Worm (Caenorhabditis elegans): ENCODE results near the gene ethe-1.

ethe-1 gene

DNA sequence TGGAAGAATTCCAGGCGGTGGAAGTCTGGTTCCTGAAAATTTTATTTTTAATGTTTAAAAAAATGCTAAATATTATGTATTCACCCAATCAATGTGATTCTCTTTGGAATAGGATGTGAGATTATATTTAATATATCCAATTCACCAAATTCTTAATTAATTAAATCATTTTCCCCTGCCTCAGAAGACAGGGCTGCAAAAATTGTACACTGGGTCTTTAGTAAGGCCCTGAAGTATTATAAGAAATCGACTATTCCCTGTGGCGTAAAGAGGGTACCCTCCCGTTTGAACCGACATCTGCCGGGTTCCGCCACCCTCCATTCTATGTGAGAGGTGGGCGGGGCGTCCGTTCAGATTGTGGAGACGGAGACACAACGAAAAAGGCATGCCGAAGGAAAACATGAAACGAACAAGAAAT lies 2.7 kb upstream of the ethe-1 start (continued):
- TF ChIP-seq ccch-3 (GFP tag; optimal IDR thresholded peaks at IDR 0.05): no peak
- TF ChIP-seq rec-8 (tag; optimal IDR thresholded peaks at IDR 0.05): peak in 1 of 2 experiments; percentile 25
- no peak for TF ChIP-seq F37B4.10 (GFP tag; IDR thresholded peaks at IDR 0.05)
- peak; percentile 68; the same call in 1 of the 2 replicates for TF ChIP-seq nfyb-1 (GFP tag; IDR thresholded peaks at IDR 0.05)
- peak; percentile 77; the same call in 1 of the 2 replicates for TF ChIP-seq pbrm-1 (GFP tag; IDR thresholded peaks at IDR 0.05)
- TF ChIP-seq mxl-1 (tag; optimal IDR thresholded peaks at IDR 0.05): no peak
- no peak for TF ChIP-seq unc-130 (GFP tag; optimal IDR thresholded peaks at IDR 0.05)
- TF ChIP-seq K12H6.12 (tag; optimal IDR thresholded peaks at IDR 0.05): peak; percentile 43
- no peak for TF ChIP-seq hlh-26 (GFP tag; conservative IDR thresholded peaks at IDR 0.05)
- TF ChIP-seq nhr-80 (tag; optimal IDR thresholded peaks at IDR 0.05): no peak
- peak; percentile 47 for TF ChIP-seq attf-5 (GFP tag; optimal IDR thresholded peaks at IDR 0.05)
- TF ChIP-seq pha-4 (tag; optimal IDR thresholded peaks at IDR 0.05): no peak
- no peak for TF ChIP-seq zim-3 (tag; optimal IDR thresholded peaks at IDR 0.05)
- TF ChIP-seq madf-10 (tag; optimal IDR thresholded peaks at IDR 0.05): peak; percentile 42
- TF ChIP-seq Y53G8AR.9 (GFP tag; conservative IDR thresholded peaks at IDR 0.05): no peak
- no peak for TF ChIP-seq Y67H2A.10 (GFP tag; conservative IDR thresholded peaks at IDR 0.05)
- peak; percentile 71 for TF ChIP-seq attf-6 (GFP tag; IDR thresholded peaks at IDR 0.05)
- TF ChIP-seq lag-1 (GFP tag; IDR thresholded peaks at IDR 0.05): 0 out of 2 replicates have a peak, but pooled peaks have one; percentile 61
- no peak; the same call in 1 of the 2 replicates for TF ChIP-seq lin-26 (GFP tag; IDR thresholded peaks at IDR 0.05)
- no peak for TF ChIP-seq ztf-3 (GFP tag; optimal IDR thresholded peaks at IDR 0.05)
- no peak for TF ChIP-seq T26A5.8 (tag; optimal IDR thresholded peaks at IDR 0.05)
- peak; percentile 24 for TF ChIP-seq F52B5.7 (tag; optimal IDR thresholded peaks at IDR 0.05)
- no peak for TF ChIP-seq nhr-179 (tag; optimal IDR thresholded peaks at IDR 0.05)
- peak; percentile 55; the same call in 1 of the 2 replicates for TF ChIP-seq rcor-1 (GFP tag; IDR thresholded peaks at IDR 0.05)
- TF ChIP-seq F22D6.2 (tag; optimal IDR thresholded peaks at IDR 0.05): no peak
- TF ChIP-seq K11D2.4 (GFP tag; IDR thresholded peaks at IDR 0.05): 0 out of 2 replicates have a peak, but pooled peaks have one; percentile 18
- TF ChIP-seq him-1 (tag; optimal IDR thresholded peaks at IDR 0.05): peak; percentile 51
- TF ChIP-seq dox-1 (GFP tag; IDR thresholded peaks at IDR 0.05): peak; percentile 69
- TF ChIP-seq snpc-3.4 (tag; optimal IDR thresholded peaks at IDR 0.05): peak; percentile 11
- peak; percentile 55 for TF ChIP-seq hrde-1 (tag; optimal IDR thresholded peaks at IDR 0.05; ENCODE audit: borderline replicate concordance)
- peak; percentile 57 for TF ChIP-seq chd-7 (tag; optimal IDR thresholded peaks at IDR 0.05)
- no peak for TF ChIP-seq cebp-1 (GFP tag; IDR thresholded peaks at IDR 0.05)
- TF ChIP-seq cebp-1 (tag; optimal IDR thresholded peaks at IDR 0.05): peak; percentile 62
- TF ChIP-seq D2030.7 (GFP tag; IDR thresholded peaks at IDR 0.05): peak; percentile 56
- TF ChIP-seq unc-62 (GFP tag; optimal IDR thresholded peaks at IDR 0.05): no peak
- peak; percentile 56; the same call in 1 of the 2 replicates for TF ChIP-seq ekl-4 (GFP tag; IDR thresholded peaks at IDR 0.05)

DNA sequence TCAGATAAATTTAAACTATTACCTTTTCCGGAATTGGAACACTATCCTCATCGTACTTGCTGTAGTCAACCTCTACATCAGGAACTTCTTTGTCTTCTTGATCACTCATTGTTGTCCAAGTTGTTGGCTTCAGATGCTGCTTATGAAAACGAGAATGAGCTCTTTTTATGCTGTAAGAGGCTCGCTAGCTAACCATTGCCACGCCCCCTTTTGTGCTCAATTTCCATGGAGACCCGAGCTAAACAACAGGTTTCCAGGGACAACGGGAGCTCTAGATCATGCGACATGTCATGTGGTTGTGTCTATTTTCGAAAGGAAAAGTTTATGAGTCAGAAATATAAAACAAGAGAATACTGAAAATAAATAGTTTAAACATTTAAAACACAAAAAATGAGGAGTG lies 1.9 kb upstream of the ethe-1 start, which contains the start of gene C33A12.4:
Gene C33A12.4 (minus strand): TSS at position 131 of the 400 bp plus-strand sequence.
- TF ChIP-seq madf-6 (GFP tag; IDR thresholded peaks at IDR 0.05) (peak; percentile 7; the same call in 1 of the 2 replicates), unc-62 (GFP tag; optimal IDR thresholded peaks at IDR 0.05) (no peak), cebp-1 (GFP tag; IDR thresholded peaks at IDR 0.05) (no peak), cebp-1 (tag; optimal IDR thresholded peaks at IDR 0.05) (peak; percentile 8), rcor-1 (GFP tag; IDR thresholded peaks at IDR 0.05) (peak; percentile 7; the same call in 1 of the 2 replicates), mxl-1 (tag; optimal IDR thresholded peaks at IDR 0.05) (no peak)
